Comparison of ENCODE assay signal across 2 worm cellular contexts in the genomic region with DNA sequence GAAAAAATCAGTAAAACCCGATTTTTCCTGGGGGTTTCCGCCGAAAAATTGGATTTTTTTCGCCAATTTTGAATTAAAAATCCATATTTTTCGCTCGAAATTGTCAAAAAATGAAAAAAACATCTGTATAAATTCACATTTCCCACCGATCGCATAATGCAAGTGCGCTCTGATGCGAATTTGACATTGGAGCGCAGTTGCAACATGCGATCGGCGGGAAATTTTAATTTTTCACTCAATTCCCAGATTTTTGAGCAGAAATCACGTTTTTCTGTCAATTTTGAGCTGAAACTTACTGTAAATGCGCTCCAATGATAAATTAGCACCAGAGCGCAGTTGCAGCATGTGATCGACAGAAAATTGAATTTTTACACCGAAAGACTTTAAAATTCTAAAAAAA.
A peak's percentile ranks its signal among the peaks of the same experiment; 100 is the strongest.
TF ChIP-seq lines count a peak whose summit lies in the region.

No protein-coding gene starts in this region.

TF ChIP-seq in whole organism, L4 larva, 104 proteins besides CTCF, POLR2A, EP300 and RAD21:
- no peak for TF ChIP-seq unc-39 (tag; optimal IDR thresholded peaks at IDR 0.05; lab: Kevin White, UChicago)
- TF ChIP-seq lin-38 (GFP tag; IDR thresholded peaks at IDR 0.05; lab: Robert Waterston, UW) = peak; percentile 78
- no peak for TF ChIP-seq Y105C5A.15 (GFP tag; IDR thresholded peaks at IDR 0.05; lab: Robert Waterston, UW)
- TF ChIP-seq hif-1 (tag; optimal IDR thresholded peaks at IDR 0.05; lab: Kevin White, UChicago) = no peak
- TF ChIP-seq nhr-48 (tag; optimal IDR thresholded peaks at IDR 0.05; lab: Kevin White, UChicago) = no peak
- TF ChIP-seq F49E8.2 (tag; optimal IDR thresholded peaks at IDR 0.05; lab: Kevin White, UChicago; ENCODE audit: borderline replicate concordance) = peak; percentile 3
- TF ChIP-seq dmd-6 (GFP tag; IDR thresholded peaks at IDR 0.05; lab: Robert Waterston, UW) = no peak

TF ChIP-seq in whole organism, young adult, 124 proteins besides CTCF, POLR2A, EP300 and RAD21:
- TF ChIP-seq mcd-1 (GFP tag; IDR thresholded peaks at IDR 0.05; lab: Robert Waterston, UW) (peak; percentile 73), F49E8.2 (tag; optimal IDR thresholded peaks at IDR 0.05; lab: Kevin White, UChicago; ENCODE audit: insufficient read depth) (peak; percentile 2), lsl-1 (GFP tag; optimal IDR thresholded peaks at IDR 0.05; lab: Kevin White, UChicago) (peak; percentile 0), hsf-1 (GFP tag; IDR thresholded peaks at IDR 0.05; lab: Robert Waterston, UW) (no peak), lin-54 (GFP tag; optimal IDR thresholded peaks at IDR 0.05; lab: Kevin White, UChicago) (peak; percentile 27), xnd-1 (tag; optimal IDR thresholded peaks at IDR 0.05; lab: Kevin White, UChicago) (peak; percentile 21)
TF ChIP-seq in whole organism, young adult: peak in this region for 5.

Comparison
In these comparisons a context has a peak if more than half of its experiments do, and no peak if none do; other contexts are left out.
1. Of the 7 proteins assayed by ChIP-seq in both whole organism, young adult and whole organism, L4 larva: peak only in whole organism, young adult: none; only in whole organism, L4 larva: none; in both: F49E8.2; in neither: 6.